Fruit fly (Drosophila melanogaster): Measurements from ENCODE around the gene CG11686.

Gene CG11686

DNA sequence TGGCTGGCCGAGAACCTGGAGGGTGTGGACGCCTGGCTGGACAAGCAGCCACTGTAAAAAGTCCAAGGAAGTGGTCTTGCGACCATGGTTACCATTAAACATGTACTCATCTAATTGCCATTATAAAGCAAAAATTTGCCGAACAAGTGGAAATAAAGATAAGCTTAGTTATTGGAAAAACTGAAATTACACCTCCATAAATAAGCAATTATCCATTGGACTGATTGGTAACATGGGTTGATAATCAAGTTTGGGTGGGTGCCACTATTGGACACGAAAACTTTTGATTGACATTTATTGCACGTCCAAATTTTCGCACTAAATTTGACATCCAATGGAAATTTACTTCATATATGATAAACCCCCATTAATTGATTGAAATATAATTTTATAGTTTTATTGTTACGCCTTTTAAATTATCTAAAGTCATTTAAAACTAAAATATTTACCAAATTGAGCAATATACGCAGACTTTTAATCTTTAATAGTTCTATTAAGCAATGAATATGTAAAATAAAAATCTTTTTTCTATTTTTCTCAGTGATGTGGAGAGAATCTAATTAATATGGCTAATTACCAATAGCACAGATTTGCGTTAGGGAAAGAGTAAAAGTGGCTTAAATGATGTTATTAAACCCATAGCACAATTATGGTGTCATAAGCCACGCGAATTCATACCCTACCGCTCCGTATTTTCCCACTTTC, 38.1 kb downstream of the CG11686 start, which contains the start of gene CG8774:
Gene CG8774, plus strand, starts transcription at position 655 of the 705 bp plus-strand sequence.
- TF ChIP-seq pan (optimal IDR thresholded peaks at IDR 0.05) (no peak), CG8478 (optimal IDR thresholded peaks at IDR 0.05) (no peak), usp (GFP tag; optimal IDR thresholded peaks at IDR 0.05) (no peak), EcR (GFP tag; optimal IDR thresholded peaks at IDR 0.05) (no peak), Dll (optimal IDR thresholded peaks at IDR 0.05) (no peak), psq (optimal IDR thresholded peaks at IDR 0.05) (no peak)

DNA sequence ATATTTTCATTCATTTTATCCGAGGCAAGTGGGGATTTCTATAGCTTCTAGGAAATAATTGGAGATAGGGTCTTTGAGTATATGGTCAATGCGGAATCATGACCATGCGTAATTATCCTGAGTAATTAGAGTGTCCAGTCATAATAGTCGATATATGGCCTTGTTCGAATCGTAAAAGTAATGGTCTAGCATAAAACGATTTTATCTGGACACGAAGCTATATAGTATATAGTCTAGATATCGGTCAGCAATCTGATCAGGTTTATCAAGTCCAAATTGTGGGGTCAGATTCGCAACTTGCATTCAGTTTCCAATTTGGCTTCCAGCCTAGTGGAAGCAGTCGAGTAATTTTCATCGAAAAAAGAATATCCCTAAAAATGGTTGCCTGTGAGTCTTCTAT, 42.2 kb downstream of the CG11686 start, which contains the start of gene CG32473:
Gene CG32473, plus strand, starts transcription at position 301 of the 400 bp plus-strand sequence.
- TF ChIP-seq CG8478 (optimal IDR thresholded peaks at IDR 0.05) (no peak), usp (GFP tag; optimal IDR thresholded peaks at IDR 0.05) (no peak), pan (optimal IDR thresholded peaks at IDR 0.05) (no peak), EcR (GFP tag; optimal IDR thresholded peaks at IDR 0.05) (no peak), Dll (optimal IDR thresholded peaks at IDR 0.05) (no peak), psq (optimal IDR thresholded peaks at IDR 0.05) (no peak)

DNA sequence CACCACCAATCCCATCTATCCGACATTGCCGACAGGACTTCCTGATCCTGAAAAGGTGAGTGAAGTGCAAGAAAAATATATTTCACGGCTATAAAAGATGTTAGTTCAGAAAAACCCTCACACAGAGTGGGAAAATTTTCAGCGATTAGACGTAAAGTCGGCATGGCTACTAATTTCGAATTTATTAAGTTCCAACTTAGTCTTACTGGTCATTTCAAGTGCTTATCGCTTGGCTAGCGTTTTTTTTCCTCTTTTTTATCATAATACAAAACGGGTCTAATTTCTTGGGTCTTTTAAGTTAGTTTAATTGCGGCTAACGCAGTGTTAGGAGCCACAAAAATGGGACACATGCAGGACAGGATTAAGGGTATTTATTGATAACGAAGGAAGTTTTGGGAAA, 43.0 kb downstream of the CG11686 start, which contains the start of gene CG43208:
Gene CG43208, plus strand, starts transcription at position 301 of the 400 bp plus-strand sequence.
- TF ChIP-seq Dll (optimal IDR thresholded peaks at IDR 0.05) (no peak), pan (optimal IDR thresholded peaks at IDR 0.05) (no peak), psq (optimal IDR thresholded peaks at IDR 0.05) (no peak), CG8478 (optimal IDR thresholded peaks at IDR 0.05) (no peak), EcR (GFP tag; optimal IDR thresholded peaks at IDR 0.05) (no peak), usp (GFP tag; optimal IDR thresholded peaks at IDR 0.05) (no peak)

DNA sequence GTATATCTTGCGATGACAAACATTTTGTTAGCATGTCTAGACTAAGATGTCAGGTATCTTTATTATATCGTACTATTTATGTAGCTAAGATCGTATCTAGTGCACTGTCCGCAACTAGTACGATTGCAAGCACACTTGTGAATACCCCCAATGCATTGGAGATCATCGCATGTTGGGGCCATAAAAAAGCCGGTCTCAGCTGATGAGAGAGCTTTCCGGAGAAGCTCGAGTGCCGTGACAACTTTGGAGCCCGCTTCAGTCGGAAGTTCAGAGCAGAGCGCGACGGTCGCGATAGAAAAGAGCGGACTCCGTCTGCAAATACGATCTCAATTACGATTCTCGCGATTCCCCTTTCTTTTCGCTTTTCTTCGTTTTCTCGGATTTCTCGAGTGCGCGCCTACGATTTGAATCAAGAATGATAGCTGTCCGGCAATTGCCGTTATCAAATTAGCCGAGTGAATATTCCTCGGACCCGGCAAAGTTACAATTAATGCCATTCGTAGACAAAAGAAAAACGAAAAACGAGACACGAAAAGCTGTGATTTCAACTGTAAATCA, 44.4 kb downstream of the CG11686 start:
- TF ChIP-seq CG8478 (optimal IDR thresholded peaks at IDR 0.05) (no peak), usp (GFP tag; optimal IDR thresholded peaks at IDR 0.05) (no peak), pan (optimal IDR thresholded peaks at IDR 0.05) (no peak), psq (optimal IDR thresholded peaks at IDR 0.05) (no peak), EcR (GFP tag; optimal IDR thresholded peaks at IDR 0.05) (no peak), Dll (optimal IDR thresholded peaks at IDR 0.05) (no peak)

DNA sequence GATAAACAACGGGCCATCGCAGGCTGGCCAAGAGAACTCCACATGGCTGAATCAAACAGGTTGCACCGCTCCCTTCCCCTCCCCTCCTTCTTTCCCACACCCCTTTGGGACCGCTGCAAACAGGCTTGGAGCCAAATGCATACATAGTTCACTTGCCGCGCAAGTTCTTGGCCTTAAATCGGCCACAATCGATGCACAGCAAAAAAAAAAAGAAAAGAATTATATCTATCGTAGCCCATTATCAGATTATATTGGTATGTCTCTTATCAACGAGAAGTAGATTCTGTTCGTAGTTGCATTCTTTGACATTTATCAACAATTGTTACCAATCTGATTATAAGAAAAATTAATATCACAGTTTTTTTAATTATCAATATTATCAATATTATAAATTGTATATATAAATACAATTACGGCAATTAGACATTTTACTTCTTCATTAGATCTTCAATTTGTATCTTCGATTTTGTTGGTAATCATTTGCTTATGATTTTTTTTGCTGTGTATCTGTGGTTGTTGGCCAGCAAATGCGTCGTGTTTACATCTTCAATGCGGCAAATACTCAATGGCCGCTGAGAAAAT, 45.3 kb downstream of the CG11686 start:
- no peak for TF ChIP-seq pan (optimal IDR thresholded peaks at IDR 0.05)
- TF ChIP-seq EcR (GFP tag; optimal IDR thresholded peaks at IDR 0.05) = no peak
- no peak for TF ChIP-seq psq (optimal IDR thresholded peaks at IDR 0.05)
- no peak for TF ChIP-seq usp (GFP tag; optimal IDR thresholded peaks at IDR 0.05)
- TF ChIP-seq Dll (optimal IDR thresholded peaks at IDR 0.05) = no peak
- no peak for TF ChIP-seq CG8478 (optimal IDR thresholded peaks at IDR 0.05)

DNA sequence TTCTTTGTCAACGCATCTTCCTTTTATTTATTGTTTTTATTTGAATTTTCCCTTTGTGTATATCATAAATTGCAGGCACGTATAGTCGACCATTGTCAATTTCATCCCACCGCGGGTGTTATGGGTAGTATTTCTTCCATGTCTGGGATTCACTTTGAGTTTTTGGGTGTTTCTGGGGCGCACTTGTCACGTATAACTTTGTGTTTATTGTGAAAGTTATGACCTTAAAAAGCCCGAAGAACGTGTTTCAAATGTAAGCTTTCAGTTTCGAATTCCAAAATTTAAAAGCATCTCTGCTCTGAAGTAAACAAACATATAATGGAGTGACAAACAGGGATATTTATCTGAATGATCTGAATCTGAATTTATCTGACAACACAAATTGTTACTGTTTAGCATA, 46.4 kb downstream of the CG11686 start:
- TF ChIP-seq psq (optimal IDR thresholded peaks at IDR 0.05) = no peak
- TF ChIP-seq CG8478 (optimal IDR thresholded peaks at IDR 0.05) = no peak

DNA sequence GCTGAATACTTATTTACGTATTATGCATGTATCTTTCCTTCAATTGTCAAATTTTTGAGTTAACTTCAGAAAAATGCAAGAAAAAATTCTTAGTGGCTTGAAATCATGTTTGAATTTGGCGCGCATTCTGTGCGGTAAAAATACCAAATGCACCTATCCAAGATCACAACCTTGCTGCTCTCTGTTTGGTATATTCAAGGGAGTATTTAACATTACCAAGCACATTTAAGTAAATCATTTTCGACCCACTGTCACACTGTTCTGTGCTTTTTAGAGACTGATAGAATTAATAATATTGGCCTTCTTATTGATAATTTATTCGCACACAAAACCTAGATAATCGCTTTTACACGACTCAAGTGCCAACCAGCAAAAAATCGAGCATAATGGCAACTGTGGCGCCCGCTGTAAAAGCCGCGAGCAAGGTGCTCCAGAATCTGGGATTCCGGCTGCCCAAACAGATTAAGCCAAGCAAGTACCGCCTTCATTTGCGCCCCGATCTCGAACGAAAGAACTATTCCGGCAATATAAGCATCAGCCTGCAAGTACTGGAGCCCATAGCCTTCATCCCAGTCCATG, 49.1 kb downstream of the CG11686 start:
- no peak for TF ChIP-seq Dll (optimal IDR thresholded peaks at IDR 0.05)
- TF ChIP-seq EcR (GFP tag; optimal IDR thresholded peaks at IDR 0.05) = no peak
- TF ChIP-seq pan (optimal IDR thresholded peaks at IDR 0.05) = no peak
- no peak for TF ChIP-seq CG8478 (optimal IDR thresholded peaks at IDR 0.05)
- no peak for TF ChIP-seq psq (optimal IDR thresholded peaks at IDR 0.05)
- TF ChIP-seq usp (GFP tag; optimal IDR thresholded peaks at IDR 0.05) = no peak

Measured in whole organism.